Worm (Caenorhabditis elegans): ENCODE results near the gene ddo-3.

Gene ddo-3

ce11 chrIII:6606022-6606467, 18.4 kb downstream of the ddo-3 start (continued):
- TF ChIP-seq F44E2.7 (GFP tag; IDR thresholded peaks at IDR 0.05) (no peak), unc-130 (GFP tag; optimal IDR thresholded peaks at IDR 0.05) (peak; percentile 52), zip-11 (GFP tag; IDR thresholded peaks at IDR 0.05) (no peak), dpl-1 (GFP tag; optimal IDR thresholded peaks at IDR 0.05) (peak; percentile 62), zip-2 (tag; optimal IDR thresholded peaks at IDR 0.05) (no peak), nhr-10 (tag; optimal IDR thresholded peaks at IDR 0.05) (no peak), tag-97 (GFP tag; IDR thresholded peaks at IDR 0.05) (no peak), ceh-62 (tag; optimal IDR thresholded peaks at IDR 0.05) (no peak), vab-7 (GFP tag; IDR thresholded peaks at IDR 0.05) (0 out of 2 replicates have a peak, but pooled peaks have one; percentile 10), hlh-11 (tag; optimal IDR thresholded peaks at IDR 0.05) (peak; percentile 86), ctbp-1 (GFP tag; IDR thresholded peaks at IDR 0.05) (peak; percentile 66), ceh-82 (tag; optimal IDR thresholded peaks at IDR 0.05) (no peak), lin-1 (GFP tag; IDR thresholded peaks at IDR 0.05) (peak; percentile 72), daf-12 (tag; optimal IDR thresholded peaks at IDR 0.05) (no peak), ceh-44 (GFP tag; IDR thresholded peaks at IDR 0.05) (no peak), F10B5.3 (tag; optimal IDR thresholded peaks at IDR 0.05) (no peak), Y105C5A.15 (GFP tag; IDR thresholded peaks at IDR 0.05) (0 out of 2 replicates have a peak, but pooled peaks have one; percentile 44), ceh-32 (tag; optimal IDR thresholded peaks at IDR 0.05; ENCODE audit: poor library complexity) (no peak), dve-1 (tag; optimal IDR thresholded peaks at IDR 0.05; ENCODE audit: insufficient read depth) (peak; percentile 86), lin-15B (tag; optimal IDR thresholded peaks at IDR 0.05) (no peak), ztf-11 (tag; optimal IDR thresholded peaks at IDR 0.05) (no peak), hmg-1.1 (GFP tag; IDR thresholded peaks at IDR 0.05) (peak; percentile 74), sdz-12 (GFP tag; optimal IDR thresholded peaks at IDR 0.05) (peak; percentile 54), mdl-1 (tag; optimal IDR thresholded peaks at IDR 0.05) (peak; percentile 88 to 94), daf-16 (GFP tag; optimal IDR thresholded peaks at IDR 0.05) (peak; percentile 17 to 68), daf-16 (tag; optimal IDR thresholded peaks at IDR 0.05) (peak; percentile 68), lin-13 (GFP tag; optimal IDR thresholded peaks at IDR 0.05) (peak; percentile 7), F37D6.2 (tag; optimal IDR thresholded peaks at IDR 0.05) (peak; percentile 35), nhr-6 (tag; optimal IDR thresholded peaks at IDR 0.05) (peak; percentile 47), D1046.2 (GFP tag; IDR thresholded peaks at IDR 0.05) (no peak; the same call in 1 of the 2 replicates), Y5F2A.4 (GFP tag; optimal IDR thresholded peaks at IDR 0.05) (no peak), Y48G9A.11 (GFP tag; IDR thresholded peaks at IDR 0.05) (no peak; the same call in 1 of the 2 replicates), ces-1 (GFP tag; optimal IDR thresholded peaks at IDR 0.05) (no peak), mes-2 (tag; optimal IDR thresholded peaks at IDR 0.05; ENCODE audit: poor library complexity, severe bottlenecking) (peak; percentile 86), unc-62 (GFP tag; optimal IDR thresholded peaks at IDR 0.05 in 1 of 2) (peak in 1 of 2 experiments; percentile 92), unc-62 (tag; optimal IDR thresholded peaks at IDR 0.05) (no peak), dmd-9 (GFP tag; IDR thresholded peaks at IDR 0.05) (0 out of 2 replicates have a peak, but pooled peaks have one; percentile 25), daf-8 (GFP tag; IDR thresholded peaks at IDR 0.05) (no peak), zag-1 (tag; optimal IDR thresholded peaks at IDR 0.05) (no peak), gei-8 (GFP tag; optimal IDR thresholded peaks at IDR 0.05) (peak; percentile 30), jun-1 (tag; optimal IDR thresholded peaks at IDR 0.05) (peak; percentile 10), R02D3.7 (tag; optimal IDR thresholded peaks at IDR 0.05) (no peak), fkh-10 (GFP tag; optimal IDR thresholded peaks at IDR 0.05) (no peak), aha-1 (tag) (no peak), dmd-6 (GFP tag; IDR thresholded peaks at IDR 0.05) (peak; percentile 62), lin-39 (tag; optimal IDR thresholded peaks at IDR 0.05) (no peak), nhr-28 (tag; optimal IDR thresholded peaks at IDR 0.05) (peak; percentile 41), lin-38 (GFP tag; IDR thresholded peaks at IDR 0.05) (peak; percentile 83), madf-5 (GFP tag; IDR thresholded peaks at IDR 0.05) (0 out of 4 replicates have a peak, but pooled peaks have one; percentile 21 to 57), nhr-76 (tag; optimal IDR thresholded peaks at IDR 0.05) (no peak), nhr-102 (tag; optimal IDR thresholded peaks at IDR 0.05) (peak; percentile 63), Y75B8A.6 (GFP tag; IDR thresholded peaks at IDR 0.05) (peak; percentile 70; the same call in 1 of the 2 replicates)

Measured in whole organism, L4 larva.